Worm (Caenorhabditis elegans) whole organism, L3 larva: Measurements from ENCODE around the gene cest-12.

Source experiments
- R02D3.7 ChIP-seq: fragments of 150-350 bp; optimal IDR thresholded peaks from 2 replicates; lab custom pipeline; 2014; ENCODE audit warnings: missing biosample characterization, missing genetic modification characterization
- ZK546.5 ChIP-seq: sonication (generic microtip); optimal IDR thresholded peaks from 2 replicates; lab custom pipeline; 2017; ENCODE audit warnings: missing biosample characterization, missing genetic modification characterization
- aly-2 ChIP-seq: fragments of 150-350 bp; optimal IDR thresholded peaks from 2 replicates; lab custom pipeline; 2014; ENCODE audit warnings: missing biosample characterization, missing genetic modification characterization
- ceh-16 ChIP-seq: sonication (generic microtip); optimal IDR thresholded peaks from 2 replicates; lab custom pipeline; 2017; ENCODE audit warnings: missing biosample characterization, missing genetic modification characterization
- ceh-28 ChIP-seq: fragments of 150-350 bp; optimal IDR thresholded peaks from 2 replicates; lab custom pipeline; 2014; ENCODE audit warnings: missing biosample characterization, missing genetic modification reagents, missing genetic modification characterization
- ceh-82 ChIP-seq: fragments of 150-350 bp; optimal IDR thresholded peaks from 2 replicates; lab custom pipeline; 2014; ENCODE audit warnings: missing biosample characterization, missing genetic modification characterization
- ceh-9 ChIP-seq: sonication (generic microtip); optimal IDR thresholded peaks from 2 replicates; lab custom pipeline; 2018; ENCODE audit warnings: missing biosample characterization, missing genetic modification characterization
- daf-12 ChIP-seq: fragments of 150-350 bp; optimal IDR thresholded peaks from 2 replicates; lab custom pipeline; 2014; ENCODE audit warnings: missing biosample characterization, missing genetic modification reagents, missing genetic modification characterization
- egl-27 ChIP-seq: sonication (generic microtip); optimal IDR thresholded peaks from 4 replicates; lab custom pipeline; 2017; ENCODE audit warnings: missing biosample characterization, missing genetic modification reagents, missing genetic modification characterization
- elt-1 ChIP-seq: fragments of 150-350 bp; optimal IDR thresholded peaks from 2 replicates; lab custom pipeline; 2014; ENCODE audit warnings: missing biosample characterization, missing genetic modification characterization
- elt-2 ChIP-seq: sonication (generic microtip); optimal IDR thresholded peaks from 2 replicates; lab custom pipeline; 2016; ENCODE audit warnings: missing genetic modification reagents, mild to moderate bottlenecking, missing genetic modification characterization, missing compliant biosample characterization
- elt-3 ChIP-seq, 3 experiments: fragments of 150-350 bp in 1 of 3; sonication (generic microtip) in 2 of 3; optimal IDR thresholded peaks; 2 replicates in 2 of 3; 4 replicates in 1 of 3; lab custom pipeline; 2014 to 2017; ENCODE audit warnings: missing biosample characterization in 3 of 3, missing genetic modification characterization in 3 of 3
- eor-1 ChIP-seq, 2 experiments: fragments of 150-350 bp; optimal IDR thresholded peaks; 2 replicates each; lab custom pipeline; 2014 to 2018; ENCODE audit warnings: missing biosample characterization in 2 of 2, missing genetic modification characterization in 2 of 2
- fkh-10 ChIP-seq: sonication (generic microtip); optimal IDR thresholded peaks from 2 replicates; lab custom pipeline; 2017; ENCODE audit warnings: missing biosample characterization, missing genetic modification reagents, missing genetic modification characterization
- fkh-2 ChIP-seq: fragments of 150-350 bp; optimal IDR thresholded peaks from 2 replicates; lab custom pipeline; 2014; ENCODE audit warnings: missing biosample characterization, missing genetic modification reagents, missing genetic modification characterization
- fos-1 ChIP-seq: fragments of 150-350 bp; optimal IDR thresholded peaks from 2 replicates; lab custom pipeline; 2014; ENCODE audit warnings: missing biosample characterization, missing genetic modification characterization
- hmg-11 ChIP-seq: sonication (generic microtip); optimal IDR thresholded peaks from 2 replicates; lab custom pipeline; 2016; ENCODE audit warnings: missing genetic modification characterization, missing compliant biosample characterization
- jun-1 ChIP-seq: fragments of 150-350 bp; optimal IDR thresholded peaks from 2 replicates; lab custom pipeline; 2014; ENCODE audit warnings: missing biosample characterization, missing genetic modification reagents, missing genetic modification characterization
- lin-15B ChIP-seq: fragments of 150-350 bp; optimal IDR thresholded peaks from 2 replicates; lab custom pipeline; 2014; ENCODE audit warnings: missing biosample characterization, missing genetic modification characterization
- lin-39 ChIP-seq: fragments of 150-350 bp; optimal IDR thresholded peaks from 2 replicates; lab custom pipeline; 2018; ENCODE audit warnings: missing biosample characterization, missing genetic modification reagents, missing genetic modification characterization
- lsy-12 ChIP-seq: sonication (generic microtip); optimal IDR thresholded peaks from 2 replicates; lab custom pipeline; 2016; ENCODE audit warnings: mild to moderate bottlenecking, missing genetic modification characterization, missing compliant biosample characterization
- mdl-1 ChIP-seq: fragments of 150-350 bp; optimal IDR thresholded peaks from 2 replicates; lab custom pipeline; 2014; ENCODE audit warnings: missing biosample characterization, missing genetic modification characterization
- mml-1 ChIP-seq: fragments of 150-350 bp; sonication (generic microtip); optimal IDR thresholded peaks from 3 replicates; lab custom pipeline; 2014; ENCODE audit warnings: missing biosample characterization, missing genetic modification characterization
- nfya-1 ChIP-seq: sonication (generic microtip); optimal IDR thresholded peaks from 2 replicates; lab custom pipeline; 2017; ENCODE audit warnings: missing genetic modification characterization, mild to moderate bottlenecking, missing compliant biosample characterization, antibody characterized with exemption, moderate library complexity; ENCODE audit not compliant: insufficient read depth
- nhr-11 ChIP-seq: fragments of 150-350 bp; optimal IDR thresholded peaks from 2 replicates; lab custom pipeline; 2014; ENCODE audit warnings: missing biosample characterization, missing genetic modification characterization
- nhr-12 ChIP-seq: fragments of 150-350 bp; optimal IDR thresholded peaks from 2 replicates; lab custom pipeline; 2014; ENCODE audit warnings: missing biosample characterization, missing genetic modification characterization
- nhr-23 ChIP-seq: fragments of 150-350 bp; optimal IDR thresholded peaks from 2 replicates; lab custom pipeline; 2014; ENCODE audit warnings: missing biosample characterization, missing genetic modification reagents, missing genetic modification characterization
- nhr-237 ChIP-seq: fragments of 150-350 bp; optimal IDR thresholded peaks from 2 replicates; lab custom pipeline; 2014; ENCODE audit warnings: missing biosample characterization, missing genetic modification characterization
- nhr-25 ChIP-seq: sonication (generic microtip); optimal IDR thresholded peaks from 2 replicates; lab custom pipeline; 2017; ENCODE audit warnings: missing biosample characterization, missing genetic modification characterization
- nhr-67 ChIP-seq: fragments of 150-350 bp; optimal IDR thresholded peaks from 2 replicates; lab custom pipeline; 2014; ENCODE audit warnings: missing biosample characterization, missing genetic modification characterization
- pha-4 ChIP-seq: fragments of 150-350 bp; optimal IDR thresholded peaks from 2 replicates; lab custom pipeline; 2014; ENCODE audit warnings: missing biosample characterization, missing genetic modification reagents, missing genetic modification characterization
- sea-2 ChIP-seq: fragments of 150-350 bp; sonication (generic microtip); optimal IDR thresholded peaks from 4 replicates; lab custom pipeline; 2014; ENCODE audit warnings: missing biosample characterization, missing genetic modification reagents, missing genetic modification characterization
- skn-1 ChIP-seq: fragments of 150-350 bp; optimal IDR thresholded peaks from 2 replicates; lab custom pipeline; 2014; ENCODE audit warnings: missing biosample characterization, missing genetic modification characterization
- snpc-4 ChIP-seq: fragments of 150-350 bp; optimal IDR thresholded peaks from 2 replicates; lab custom pipeline; 2014; ENCODE audit warnings: missing biosample characterization, missing genetic modification characterization
- tbx-2 ChIP-seq: sonication (generic microtip); optimal IDR thresholded peaks from 2 replicates; lab custom pipeline; 2016; ENCODE audit warnings: mild to moderate bottlenecking, missing genetic modification characterization, missing compliant biosample characterization
- unc-62 ChIP-seq: fragments of 150-350 bp; sonication (generic microtip); optimal IDR thresholded peaks from 4 replicates; lab custom pipeline; 2014; ENCODE audit warnings: missing biosample characterization, missing genetic modification reagents, missing genetic modification characterization
- ztf-4 ChIP-seq: fragments of 150-350 bp; optimal IDR thresholded peaks from 2 replicates; lab custom pipeline; 2014; ENCODE audit warnings: missing biosample characterization, missing genetic modification characterization

cest-12 gene

DNA sequence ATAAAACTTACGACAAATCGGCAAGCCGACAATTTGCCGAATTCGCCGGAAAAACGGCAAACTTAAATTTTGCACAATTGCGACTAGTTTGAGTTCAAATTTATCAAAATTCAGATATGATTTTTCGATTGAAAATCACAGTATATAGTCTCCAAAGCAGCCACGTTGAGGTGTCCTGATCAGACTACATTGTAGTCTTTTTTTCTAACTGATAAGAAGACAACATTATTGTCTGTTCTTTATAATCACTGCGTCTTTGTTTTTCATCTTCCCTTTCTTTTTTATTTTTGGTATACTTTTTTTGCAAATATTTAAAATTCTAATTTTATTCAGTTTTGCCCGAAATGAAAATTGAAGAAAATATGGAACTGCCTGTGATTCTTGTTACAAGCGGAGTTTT, at the start of gene cest-12, which contains the start of gene lonp-2:
TSS of gene cest-12 (minus strand) at position 101 of the 400 bp plus-strand sequence.
TSS of gene lonp-2 (plus strand) at position 334 of the 400 bp plus-strand sequence.
- TF ChIP-seq elt-2 (tag; lab: Kevin White, UChicago) = peak; percentile 19
- no peak for TF ChIP-seq jun-1 (tag; lab: Kevin White, UChicago)

DNA sequence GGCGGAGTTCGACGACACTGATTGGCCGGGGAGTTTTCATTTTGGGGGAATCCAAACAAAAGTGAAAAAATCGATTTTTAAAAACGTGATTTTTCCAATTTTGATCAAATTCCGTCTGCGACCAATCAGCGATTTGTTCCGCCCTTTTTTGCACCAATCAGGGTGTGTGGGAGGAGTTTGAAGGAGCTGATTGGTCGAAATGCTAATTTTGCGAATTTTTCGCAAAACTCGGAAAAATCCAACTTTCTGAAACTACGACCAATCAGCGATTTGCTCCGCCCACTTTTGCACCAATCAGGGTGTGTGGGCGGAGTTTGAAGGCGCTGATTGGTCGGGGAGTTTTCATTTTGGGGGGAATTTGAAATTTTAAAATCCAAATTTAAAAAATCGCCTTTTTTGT, 49.2 kb upstream of the cest-12 start:
- peak; percentile 77 for TF ChIP-seq nfya-1 (tag; lab: Kevin White, UChicago)
- no peak for TF ChIP-seq lin-39 (tag; lab: Kevin White, UChicago)

DNA sequence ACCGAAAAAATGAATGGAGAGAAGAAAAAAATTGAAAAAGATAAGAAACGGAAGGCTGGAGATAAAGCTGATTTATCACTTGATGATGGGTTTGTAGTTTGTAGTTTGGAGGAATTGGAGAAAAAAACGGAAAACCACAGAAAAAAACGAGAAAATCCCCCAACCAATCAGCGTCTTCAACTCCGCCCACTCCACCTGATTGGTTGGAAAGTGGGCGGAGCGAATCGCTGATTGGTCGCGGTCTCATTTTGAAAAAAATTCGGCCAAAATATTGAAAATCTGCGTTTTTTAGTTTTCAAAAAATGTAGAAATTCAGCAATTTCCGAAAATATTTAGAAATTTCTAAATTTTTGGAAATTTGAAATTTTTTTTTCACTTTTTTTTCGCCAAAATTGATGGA, 48.4 kb upstream of the cest-12 start:
- TF ChIP-seq unc-62 (GFP tag; lab: Kevin White, UChicago) (no peak), nfya-1 (tag; lab: Kevin White, UChicago) (peak; percentile 99)

DNA sequence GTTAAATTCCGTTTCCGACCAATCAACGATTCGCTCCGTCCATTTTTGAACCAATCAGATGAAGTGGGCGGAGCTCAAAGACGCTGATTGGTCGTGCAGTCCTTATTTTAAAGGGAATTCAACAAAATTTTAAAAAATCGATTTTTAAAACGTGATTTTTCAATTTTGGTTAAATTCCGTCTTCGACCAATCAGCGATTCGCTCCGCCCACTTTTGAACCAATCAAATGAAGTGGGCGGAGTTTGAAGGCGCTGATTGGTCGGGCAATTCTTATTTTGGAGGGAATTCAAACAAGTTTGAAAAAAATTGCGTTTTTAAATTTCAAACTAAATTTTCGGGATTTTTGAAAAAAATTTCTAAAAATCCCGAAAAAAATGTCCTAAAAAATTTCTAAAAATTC, 46.2 kb upstream of the cest-12 start:
- TF ChIP-seq nhr-237 = no peak
- TF ChIP-seq nfya-1 (tag; lab: Kevin White, UChicago) = peak; percentile 74
- no peak for TF ChIP-seq lin-39 (tag; lab: Kevin White, UChicago)
- no peak for TF ChIP-seq jun-1 (tag; lab: Kevin White, UChicago)
- TF ChIP-seq fos-1 (tag; lab: Kevin White, UChicago) = no peak

DNA sequence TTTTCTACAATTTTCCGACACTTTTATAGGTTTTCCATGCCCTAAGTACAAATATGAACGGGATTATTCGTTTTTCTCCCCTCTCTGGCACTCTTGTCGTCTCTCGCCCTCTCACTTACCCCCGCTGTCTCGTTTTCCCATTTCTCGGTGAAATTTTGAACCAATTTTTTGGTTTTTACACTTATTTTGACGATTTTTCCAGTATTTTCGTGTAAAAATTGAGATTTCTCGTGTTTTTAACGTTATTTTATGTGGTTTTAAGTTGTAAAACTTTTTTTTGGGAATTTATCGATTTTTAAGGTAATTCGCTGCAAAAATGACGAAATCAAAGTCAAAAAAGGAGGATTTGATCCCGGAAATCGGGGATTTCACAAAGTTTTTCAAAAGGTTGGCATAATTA, 45.3 kb upstream of the cest-12 start, which contains the start of gene Y75B8A.7:
TSS of gene Y75B8A.7 (plus strand) at position 301 of the 400 bp plus-strand sequence.
- no peak for TF ChIP-seq ceh-82 (tag; lab: Kevin White, UChicago)
- peak; percentile 8 for TF ChIP-seq hmg-11
- TF ChIP-seq ceh-28 (tag; lab: Kevin White, UChicago) = peak; percentile 12

DNA sequence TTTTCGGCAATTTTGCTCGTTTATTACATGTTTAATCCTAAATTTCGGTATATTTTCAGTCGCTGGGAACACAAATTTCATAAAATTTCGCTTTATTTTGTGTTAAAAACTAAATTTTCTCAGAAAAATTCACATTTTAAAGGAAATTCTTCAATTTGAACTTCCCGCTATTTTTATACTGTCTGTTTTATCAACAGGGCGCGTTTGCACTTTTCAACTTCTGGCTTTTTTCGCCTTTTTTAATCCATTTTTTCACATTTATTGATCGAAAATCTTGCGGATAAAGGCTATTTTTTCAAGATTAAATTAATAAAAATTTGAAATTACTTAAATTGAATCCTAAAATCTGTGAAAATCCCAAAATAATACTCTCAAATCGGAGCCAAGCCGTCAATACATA, 44.8 kb upstream of the cest-12 start:
- no peak for TF ChIP-seq aly-2
- peak; percentile 34 for TF ChIP-seq skn-1 (tag; lab: Kevin White, UChicago)
- peak; percentile 47 for TF ChIP-seq nhr-23 (tag; lab: Kevin White, UChicago)
- peak; percentile 68 for TF ChIP-seq pha-4
- peak; percentile 72 for TF ChIP-seq nfya-1 (tag; lab: Kevin White, UChicago)
- no peak for TF ChIP-seq lsy-12 (tag; lab: Kevin White, UChicago)
- no peak for TF ChIP-seq fkh-10 (GFP tag; lab: Kevin White, UChicago)
- peak; percentile 27 for TF ChIP-seq snpc-4 (tag; lab: Kevin White, UChicago)
- TF ChIP-seq nhr-11 (tag; lab: Kevin White, UChicago) = no peak
- no peak for TF ChIP-seq mml-1
- TF ChIP-seq lin-15B (tag; lab: Kevin White, UChicago) = peak; percentile 78
- no peak for TF ChIP-seq tbx-2 (tag; lab: Kevin White, UChicago)
- TF ChIP-seq lin-39 (tag; lab: Kevin White, UChicago) = no peak
- TF ChIP-seq daf-12 (tag; lab: Kevin White, UChicago) = no peak
- TF ChIP-seq ceh-9 = no peak
- TF ChIP-seq mdl-1 (tag; lab: Kevin White, UChicago) = no peak
- TF ChIP-seq nhr-12 (tag; lab: Kevin White, UChicago) = no peak

DNA sequence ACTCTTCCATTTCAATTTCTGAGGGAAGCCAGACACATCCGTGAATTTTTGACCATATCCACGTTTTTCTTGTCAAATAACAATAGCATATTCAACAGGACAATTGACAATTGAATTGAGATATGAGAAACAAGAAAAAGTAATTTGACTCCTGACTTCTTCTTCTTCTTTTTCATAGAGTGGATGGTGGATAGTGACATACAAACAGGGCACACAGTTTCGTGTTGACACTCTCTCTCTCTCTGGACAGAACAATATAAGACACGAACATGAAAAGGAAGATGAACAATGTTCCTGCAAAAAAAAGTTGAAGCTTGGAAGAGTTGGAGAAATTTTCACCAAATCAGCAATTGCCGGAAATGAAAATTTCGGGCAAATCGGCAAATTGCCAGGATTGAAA, 43.8 kb upstream of the cest-12 start:
- TF ChIP-seq tbx-2 (tag; lab: Kevin White, UChicago) = no peak
- no peak for TF ChIP-seq nhr-67
- TF ChIP-seq eor-1 (tag; optimal IDR thresholded peaks at IDR 0.05; lab: Kevin White, UChicago) = no peak
- peak; percentile 62 for TF ChIP-seq pha-4

DNA sequence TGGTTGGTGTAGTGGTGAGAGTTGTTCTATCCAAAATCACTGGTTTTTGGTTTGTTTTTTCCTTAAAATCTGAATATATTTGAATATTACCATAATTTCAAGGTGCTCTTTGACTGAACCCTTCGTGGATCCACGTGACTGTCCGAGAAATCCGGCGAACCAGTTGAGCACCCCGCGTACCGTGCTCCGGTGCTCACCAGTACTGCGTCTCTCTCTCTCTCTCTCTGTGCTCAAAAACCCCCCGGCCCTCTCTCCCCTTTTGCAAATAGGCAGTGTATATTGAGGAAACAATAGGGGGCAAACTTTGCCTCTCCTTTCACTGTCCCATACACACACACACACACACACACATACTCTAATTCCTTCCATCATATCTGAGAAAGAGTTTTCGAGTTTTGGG, 42.6 kb upstream of the cest-12 start:
- TF ChIP-seq nhr-25 = no peak
- no peak for TF ChIP-seq pha-4
- no peak for TF ChIP-seq ceh-16 (tag; lab: Kevin White, UChicago)
- no peak for TF ChIP-seq nhr-11 (tag; lab: Kevin White, UChicago)
- no peak for TF ChIP-seq fkh-2
- no peak for TF ChIP-seq R02D3.7 (tag; lab: Kevin White, UChicago)
- no peak for TF ChIP-seq nhr-23 (tag; lab: Kevin White, UChicago)
- no peak for TF ChIP-seq nhr-237
- TF ChIP-seq ceh-9 = no peak
- no peak for TF ChIP-seq ztf-4
- no peak for TF ChIP-seq eor-1 (tag; optimal IDR thresholded peaks at IDR 0.05; lab: Kevin White, UChicago)
- no peak for TF ChIP-seq elt-1 (tag; lab: Kevin White, UChicago)
- no peak for TF ChIP-seq ZK546.5 (tag; lab: Kevin White, UChicago)
- TF ChIP-seq jun-1 (tag; lab: Kevin White, UChicago) = no peak
- no peak for TF ChIP-seq sea-2 (GFP tag; lab: Kevin White, UChicago)
- TF ChIP-seq egl-27 (tag; lab: Kevin White, UChicago) = no peak
- TF ChIP-seq lin-15B (tag; lab: Kevin White, UChicago) = no peak
- no peak for TF ChIP-seq elt-3 (tag; optimal IDR thresholded peaks at IDR 0.05; lab: Kevin White, UChicago)
- TF ChIP-seq, all 47 proteins: peak for 0
